Worm (Caenorhabditis elegans) whole organism, mixed stage, embryonic: ENCODE results near the gene mrps-17.

ENCODE experiments used
- M03D4.4 ChIP-seq: sonication (generic microtip); optimal IDR thresholded peaks from 2 replicates; lab custom pipeline; 2017; ENCODE audit warnings: mild to moderate bottlenecking, missing genetic modification characterization, missing compliant biosample characterization
- bed-3 ChIP-seq: fragments of 200-800 bp; sonication (Bioruptor generic); optimal IDR thresholded peaks from 3 replicates; lab custom pipeline; 2018; ENCODE audit warnings: mild to moderate bottlenecking, missing genetic modification characterization, moderate library complexity, missing compliant biosample characterization
- blmp-1 ChIP-seq: fragments of 150-350 bp; optimal IDR thresholded peaks from 2 replicates; lab custom pipeline; 2014; ENCODE audit warnings: missing biosample characterization, missing genetic modification characterization
- ceh-39 ChIP-seq: fragments of 150-350 bp; optimal IDR thresholded peaks from 2 replicates; lab custom pipeline; 2014; ENCODE audit warnings: missing biosample characterization, missing genetic modification characterization
- ceh-43 ChIP-seq: fragments of 200-800 bp; sonication (Bioruptor generic); optimal IDR thresholded peaks from 2 replicates; lab custom pipeline; 2018; ENCODE audit warnings: mild to moderate bottlenecking, missing genetic modification characterization, moderate library complexity, missing compliant biosample characterization
- ceh-83 ChIP-seq: fragments of 200-800 bp; sonication (Bioruptor generic); optimal IDR thresholded peaks from 2 replicates; lab custom pipeline; 2018; ENCODE audit warnings: mild to moderate bottlenecking, missing genetic modification characterization, missing compliant biosample characterization
- ces-1 ChIP-seq: fragments of 150-350 bp; optimal IDR thresholded peaks from 2 replicates; lab custom pipeline; 2014; ENCODE audit warnings: missing biosample characterization, missing genetic modification reagents, missing genetic modification characterization
- cnd-1 ChIP-seq: fragments of 200-800 bp; sonication (Bioruptor generic); optimal IDR thresholded peaks from 2 replicates; lab custom pipeline; 2018; ENCODE audit warnings: mild to moderate bottlenecking, missing genetic modification characterization, missing compliant biosample characterization
- drap-1 ChIP-seq: fragments of 200-800 bp; sonication (Bioruptor generic); optimal IDR thresholded peaks from 3 replicates; lab custom pipeline; 2018; ENCODE audit warnings: mild to moderate bottlenecking, missing genetic modification characterization, missing compliant biosample characterization
- elt-1 ChIP-seq: sonication (generic microtip); optimal IDR thresholded peaks from 2 replicates; lab custom pipeline; 2017; ENCODE audit warnings: missing genetic modification characterization, mild to moderate bottlenecking, missing compliant biosample characterization, antibody characterized with exemption, moderate library complexity, borderline replicate concordance; ENCODE audit not compliant: insufficient read depth
- elt-3 ChIP-seq: fragments of 150-350 bp; optimal IDR thresholded peaks from 2 replicates; lab custom pipeline; 2014; ENCODE audit warnings: missing biosample characterization, missing genetic modification characterization
- flh-1 ChIP-seq: fragments of 200-800 bp; sonication (Bioruptor generic); optimal IDR thresholded peaks from 2 replicates; lab custom pipeline; 2018; ENCODE audit warnings: mild to moderate bottlenecking, missing genetic modification characterization, moderate library complexity, missing compliant biosample characterization
- ham-2 ChIP-seq: fragments of 200-800 bp; sonication (Bioruptor generic); optimal IDR thresholded peaks from 2 replicates; lab custom pipeline; 2018; ENCODE audit warnings: mild to moderate bottlenecking, missing genetic modification characterization, missing compliant biosample characterization
- hlh-1 ChIP-seq: fragments of 150-350 bp; optimal IDR thresholded peaks from 2 replicates; lab custom pipeline; 2014; ENCODE audit warnings: missing biosample characterization, missing genetic modification reagents, missing genetic modification characterization
- lin-13 ChIP-seq: fragments of 150-350 bp; optimal IDR thresholded peaks from 2 replicates; lab custom pipeline; 2014; ENCODE audit warnings: missing biosample characterization, missing genetic modification characterization
- lin-32 ChIP-seq: fragments of 200-800 bp; sonication (Bioruptor generic); optimal IDR thresholded peaks from 2 replicates; lab custom pipeline; 2018; ENCODE audit warnings: mild to moderate bottlenecking, missing genetic modification characterization, missing compliant biosample characterization
- lsy-2 ChIP-seq: fragments of 150-350 bp; optimal IDR thresholded peaks from 2 replicates; lab custom pipeline; 2014; ENCODE audit warnings: missing biosample characterization, missing genetic modification characterization
- mab-5 ChIP-seq: fragments of 150-350 bp; optimal IDR thresholded peaks from 2 replicates; lab custom pipeline; 2014; ENCODE audit warnings: missing biosample characterization, missing genetic modification characterization
- mep-1 ChIP-seq: fragments of 150-350 bp; optimal IDR thresholded peaks from 2 replicates; lab custom pipeline; 2017; ENCODE audit warnings: missing biosample characterization, missing genetic modification reagents, missing genetic modification characterization, inconsistent platforms
- mls-2 ChIP-seq: sonication (generic microtip); optimal IDR thresholded peaks from 2 replicates; lab custom pipeline; 2016; ENCODE audit warnings: mild to moderate bottlenecking, missing genetic modification characterization, moderate library complexity, missing compliant biosample characterization
- nhr-12 ChIP-seq: fragments of 150-350 bp; optimal IDR thresholded peaks from 2 replicates; lab custom pipeline; 2014; ENCODE audit warnings: missing biosample characterization, missing genetic modification characterization
- nhr-2 ChIP-seq: fragments of 150-350 bp; optimal IDR thresholded peaks from 2 replicates; lab custom pipeline; 2014; ENCODE audit warnings: missing biosample characterization, missing genetic modification characterization
- nhr-237 ChIP-seq: fragments of 150-350 bp; optimal IDR thresholded peaks from 2 replicates; lab custom pipeline; 2014; ENCODE audit warnings: missing biosample characterization, missing genetic modification characterization
- nhr-28 ChIP-seq: fragments of 150-350 bp; optimal IDR thresholded peaks from 2 replicates; lab custom pipeline; 2014; ENCODE audit warnings: missing biosample characterization, missing genetic modification characterization
- nhr-76 ChIP-seq: sonication (generic microtip); optimal IDR thresholded peaks from 2 replicates; lab custom pipeline; 2017; ENCODE audit warnings: missing biosample characterization, missing genetic modification characterization
- pha-4 ChIP-seq: fragments of 150-350 bp; optimal IDR thresholded peaks from 2 replicates; lab custom pipeline; 2018; ENCODE audit warnings: missing biosample characterization, missing genetic modification reagents, missing genetic modification characterization
- sem-2 ChIP-seq: fragments of 200-800 bp; sonication (Bioruptor generic); optimal IDR thresholded peaks from 2 replicates; lab custom pipeline; 2018; ENCODE audit warnings: mild to moderate bottlenecking, missing genetic modification characterization, missing compliant biosample characterization
- snpc-4 ChIP-seq: fragments of 150-350 bp; optimal IDR thresholded peaks from 2 replicates; lab custom pipeline; 2014; ENCODE audit warnings: missing biosample characterization, missing genetic modification characterization
- sptf-1 ChIP-seq: sonication (generic microtip); optimal IDR thresholded peaks from 2 replicates; lab custom pipeline; 2017; ENCODE audit warnings: mild to moderate bottlenecking, missing genetic modification characterization, moderate library complexity, missing compliant biosample characterization
- tbx-8 ChIP-seq: fragments of 200-800 bp; sonication (Bioruptor generic); optimal IDR thresholded peaks from 2 replicates; lab custom pipeline; 2018; ENCODE audit warnings: mild to moderate bottlenecking, missing genetic modification characterization, moderate library complexity, missing compliant biosample characterization
- unc-120 ChIP-seq: sonication (generic microtip); optimal IDR thresholded peaks from 2 replicates; lab custom pipeline; 2017; ENCODE audit warnings: missing genetic modification characterization, missing compliant biosample characterization; ENCODE audit not compliant: poor library complexity, severe bottlenecking
- unc-39 ChIP-seq: fragments of 150-350 bp; optimal IDR thresholded peaks from 2 replicates; lab custom pipeline; 2014; ENCODE audit warnings: missing biosample characterization, missing genetic modification characterization
- unc-62 ChIP-seq: fragments of 150-350 bp; optimal IDR thresholded peaks from 2 replicates; lab custom pipeline; 2014; ENCODE audit warnings: missing biosample characterization, missing genetic modification reagents, missing genetic modification characterization
- zip-8 ChIP-seq: fragments of 150-350 bp; optimal IDR thresholded peaks from 2 replicates; lab custom pipeline; 2014; ENCODE audit warnings: missing biosample characterization, missing genetic modification characterization
- ztf-11 ChIP-seq: fragments of 150-350 bp; optimal IDR thresholded peaks from 2 replicates; lab custom pipeline; 2014; ENCODE audit warnings: missing biosample characterization, missing genetic modification characterization

Gene mrps-17

DNA sequence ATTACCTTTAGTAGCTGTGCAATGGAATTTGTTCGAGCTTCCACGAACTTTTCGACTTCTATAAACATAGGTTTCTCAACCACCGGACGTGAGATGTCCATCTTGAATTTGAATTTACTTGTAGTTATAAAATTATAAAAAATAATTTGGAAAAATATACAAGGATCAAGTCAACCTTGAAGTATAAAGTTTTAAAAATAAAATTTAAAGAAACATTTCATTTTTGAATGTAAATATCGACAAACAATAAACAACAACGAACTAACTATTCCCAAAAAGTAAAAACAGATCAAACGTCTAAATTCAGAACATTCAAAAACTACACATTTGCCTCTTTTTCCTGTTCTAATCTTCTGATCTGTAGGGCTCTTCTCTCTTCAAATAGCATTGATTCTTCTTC lies 764 bp downstream of the mrps-17 start, which contains the start of gene popl-1:
popl-1 (minus strand) TSS at position 101 of the 400 bp plus-strand sequence.
- TF ChIP-seq ham-2 (GFP tag; lab: Kevin White, UChicago) (no peak), unc-120 (tag; lab: Kevin White, UChicago) (no peak), ztf-11 (tag; lab: Kevin White, UChicago) (no peak), mls-2 (tag; lab: Kevin White, UChicago) (no peak), unc-39 (tag; lab: Kevin White, UChicago) (no peak)

ce11 chrIII:6427205-6427604 lies 4.4 kb downstream of the mrps-17 start, which contains the start of gene C05D11.8:
Gene C05D11.8, minus strand, starts transcription at chrIII:6427305.
- TF ChIP-seq blmp-1 (no peak), zip-8 (no peak), unc-120 (tag; lab: Kevin White, UChicago) (no peak), ceh-83 (GFP tag; lab: Kevin White, UChicago) (no peak), sptf-1 (tag; lab: Kevin White, UChicago) (no peak), nhr-2 (tag; lab: Kevin White, UChicago) (no peak), M03D4.4 (tag; lab: Kevin White, UChicago) (no peak), snpc-4 (tag; lab: Kevin White, UChicago) (no peak)

DNA sequence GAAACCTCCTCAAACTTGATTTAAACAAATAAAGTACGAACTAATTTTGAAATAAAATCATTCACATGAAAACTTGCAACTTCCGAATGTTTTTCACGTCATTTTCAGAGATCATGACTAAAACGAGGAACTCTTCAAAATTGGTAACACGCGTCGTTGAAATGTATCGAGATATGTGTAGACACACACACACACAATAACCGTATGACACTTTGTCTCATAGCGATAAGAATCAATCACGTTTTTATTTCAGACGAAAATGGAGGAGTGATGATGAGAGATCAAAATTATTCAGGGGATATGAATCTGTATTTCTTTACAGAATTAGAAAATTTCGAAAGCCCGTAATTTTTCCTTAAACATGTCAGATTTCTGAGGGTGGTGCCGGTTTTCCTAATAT lies 8.9 kb downstream of the mrps-17 start:
- TF ChIP-seq ceh-39 (tag; lab: Kevin White, UChicago) (no peak), unc-62 (no peak), lin-32 (GFP tag; lab: Kevin White, UChicago) (no peak), ham-2 (GFP tag; lab: Kevin White, UChicago) (no peak), M03D4.4 (tag; lab: Kevin White, UChicago) (no peak)

ce11 chrIII:6421973-6422511 lies 9.6 kb downstream of the mrps-17 start:
- TF ChIP-seq elt-3 (tag; lab: Kevin White, UChicago) (no peak), mls-2 (tag; lab: Kevin White, UChicago) (no peak), ces-1 (no peak)

DNA sequence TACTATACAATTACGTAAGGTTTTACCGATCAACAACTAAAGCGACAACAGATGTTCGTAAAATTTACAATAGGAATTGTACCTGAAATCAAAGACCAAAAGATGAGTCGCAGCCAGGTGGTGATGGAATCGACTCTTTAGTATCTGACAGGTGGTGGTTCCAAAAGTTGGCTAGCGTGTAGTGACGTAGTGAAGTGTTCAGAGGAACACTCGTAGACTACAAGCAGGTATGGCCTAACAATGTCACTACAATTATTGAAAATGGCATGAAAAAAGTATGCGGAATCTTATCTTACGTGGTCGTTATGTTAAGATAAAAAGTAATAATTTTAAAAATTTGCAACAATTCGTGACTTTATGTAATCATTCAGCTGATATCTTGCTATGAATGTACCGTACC lies 10.1 kb downstream of the mrps-17 start:
- peak; percentile 52 for TF ChIP-seq nhr-12
- TF ChIP-seq tbx-8 (GFP tag; lab: Kevin White, UChicago) = no peak
- TF ChIP-seq blmp-1 = no peak
- TF ChIP-seq ztf-11 (tag; lab: Kevin White, UChicago) = no peak
- no peak for TF ChIP-seq mls-2 (tag; lab: Kevin White, UChicago)
- no peak for TF ChIP-seq unc-62

DNA sequence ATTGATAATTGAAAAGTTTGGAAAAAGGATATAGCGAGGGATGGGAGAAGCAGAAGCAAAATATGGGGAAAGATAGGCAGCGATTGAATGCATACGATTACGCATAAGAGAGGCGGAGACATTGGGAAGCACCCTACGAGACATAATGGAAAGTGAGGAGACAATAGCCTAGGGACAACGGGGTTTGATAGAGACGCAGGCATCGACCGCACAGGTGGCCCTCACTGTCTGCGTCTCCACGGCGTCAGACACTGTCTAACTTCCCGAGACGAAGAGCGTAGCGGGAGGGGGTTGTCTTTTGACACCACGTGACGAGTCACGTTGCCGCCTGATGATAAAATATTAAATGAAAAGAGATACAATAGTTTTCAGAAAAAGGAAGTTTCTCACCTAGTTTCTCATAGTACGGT lies 10.6 kb downstream of the mrps-17 start:
- TF ChIP-seq ztf-11 (tag; lab: Kevin White, UChicago) (no peak), blmp-1 (no peak), unc-39 (tag; lab: Kevin White, UChicago) (no peak), unc-120 (tag; lab: Kevin White, UChicago) (peak; percentile 45), ceh-83 (GFP tag; lab: Kevin White, UChicago) (no peak), pha-4 (tag; lab: Kevin White, UChicago) (peak; percentile 82), unc-62 (peak; percentile 17), mep-1 (tag; lab: Kevin White, UChicago) (peak; percentile 18), drap-1 (GFP tag; lab: Kevin White, UChicago) (no peak), ceh-43 (GFP tag; lab: Kevin White, UChicago) (no peak), ham-2 (GFP tag; lab: Kevin White, UChicago) (peak; percentile 93), hlh-1 (tag; lab: Kevin White, UChicago) (peak; percentile 71), mab-5 (no peak), M03D4.4 (tag; lab: Kevin White, UChicago) (no peak), tbx-8 (GFP tag; lab: Kevin White, UChicago) (no peak), lin-32 (GFP tag; lab: Kevin White, UChicago) (no peak), elt-1 (tag; lab: Kevin White, UChicago) (peak; percentile 59), bed-3 (no peak), cnd-1 (tag; lab: Kevin White, UChicago) (peak; percentile 61), nhr-12 (no peak), lsy-2 (tag; lab: Kevin White, UChicago) (peak; percentile 37), zip-8 (no peak), lin-13 (tag; lab: Kevin White, UChicago) (no peak), nhr-28 (tag; lab: Kevin White, UChicago) (no peak), sem-2 (GFP tag; lab: Kevin White, UChicago) (no peak), snpc-4 (tag; lab: Kevin White, UChicago) (no peak), flh-1 (GFP tag; lab: Kevin White, UChicago) (no peak), nhr-76 (no peak), mls-2 (tag; lab: Kevin White, UChicago) (no peak), sptf-1 (tag; lab: Kevin White, UChicago) (no peak), nhr-237 (no peak), ceh-39 (tag; lab: Kevin White, UChicago) (no peak), ces-1 (peak; percentile 75), elt-3 (tag; lab: Kevin White, UChicago) (no peak), nhr-2 (tag; lab: Kevin White, UChicago) (no peak)
